Fruit fly (Drosophila melanogaster): ENCODE results near the gene CG10510.

The CG10510 gene

dm6 chr3L:21202029-21202776 lies 7.7 kb downstream of the CG10510 start:
- TF ChIP-seq CG7045 (GFP tag; optimal IDR thresholded peaks at IDR 0.05), result no peak
- TF ChIP-seq toe (GFP tag; optimal IDR thresholded peaks at IDR 0.05), result peak; percentile 39
- no peak for TF ChIP-seq Mnt (GFP tag; optimal IDR thresholded peaks at IDR 0.05)

DNA sequence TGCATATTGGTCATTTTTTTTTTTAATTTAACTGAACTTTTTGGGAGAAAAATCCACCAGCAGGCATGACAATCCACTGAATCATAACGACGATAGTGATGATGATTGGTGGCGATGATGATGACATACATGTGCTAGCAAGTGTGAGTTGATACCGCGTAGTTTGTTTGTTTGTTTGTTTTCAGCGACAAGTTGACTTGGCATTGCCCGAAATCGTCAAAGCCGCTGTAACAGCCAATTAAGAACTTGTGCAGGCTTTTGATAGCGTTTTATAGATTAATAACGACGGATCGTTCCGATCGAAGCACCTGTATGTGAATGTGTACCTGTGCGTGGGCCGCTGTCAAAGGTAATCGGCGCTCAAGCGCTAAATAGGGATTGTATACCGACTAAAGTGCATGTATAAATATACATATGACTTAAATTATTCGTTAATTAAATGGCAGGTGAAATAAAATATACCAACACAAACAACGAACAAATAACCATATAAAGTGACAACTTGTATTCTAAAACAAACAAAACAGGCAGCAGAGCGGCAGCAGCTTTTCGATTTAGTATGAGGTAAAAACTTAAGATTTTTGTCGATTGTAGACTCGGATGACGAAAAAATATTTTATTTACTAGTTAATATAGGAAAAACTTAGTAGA lies 8.5 kb downstream of the CG10510 start:
- peak; percentile 90 for TF ChIP-seq kay (GFP tag; ENCODE audit: borderline replicate concordance)
- no peak for TF ChIP-seq CG14711 (tag; optimal IDR thresholded peaks at IDR 0.05)
- no peak for TF ChIP-seq CG7045 (GFP tag; optimal IDR thresholded peaks at IDR 0.05)
- no peak for TF ChIP-seq Crg-1 (GFP tag; optimal IDR thresholded peaks at IDR 0.05)

DNA sequence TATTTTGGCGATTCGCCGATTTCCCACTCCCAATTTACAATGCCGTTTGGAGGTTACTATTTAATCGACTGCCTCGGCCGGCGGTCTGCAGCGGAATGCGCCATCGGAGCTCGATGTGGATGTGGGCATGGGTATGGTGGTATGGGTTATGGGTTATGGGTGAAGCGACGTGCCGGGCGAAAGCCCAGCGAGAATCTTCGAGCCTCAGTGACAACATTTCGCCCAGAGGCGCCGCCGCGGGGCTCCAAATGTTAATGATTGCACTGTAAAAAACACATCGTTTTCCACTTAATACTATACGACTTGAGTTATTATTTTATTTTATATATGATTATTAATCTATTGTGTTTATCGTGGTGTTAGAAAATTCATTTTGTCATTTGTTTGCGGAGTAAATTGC lies 9.3 kb downstream of the CG10510 start:
- TF ChIP-seq CG12768 (GFP tag; optimal IDR thresholded peaks at IDR 0.05), result peak; percentile 48
- TF ChIP-seq CG14711 (tag; optimal IDR thresholded peaks at IDR 0.05), result no peak
- no peak for TF ChIP-seq cnc (optimal IDR thresholded peaks at IDR 0.05)
- no peak for TF ChIP-seq CG7101 (tag; optimal IDR thresholded peaks at IDR 0.05)
- TF ChIP-seq kay (GFP tag; ENCODE audit: borderline replicate concordance), result peak; percentile 72

- peak; percentile 82 for TF ChIP-seq Crg-1 (GFP tag; optimal IDR thresholded peaks at IDR 0.05)
- TF ChIP-seq CG5204 (GFP tag; optimal IDR thresholded peaks at IDR 0.05), result peak; percentile 59
- TF ChIP-seq kay (GFP tag; ENCODE audit: borderline replicate concordance), result no peak
- no peak for TF ChIP-seq Clk (GFP tag; optimal IDR thresholded peaks at IDR 0.05)
- TF ChIP-seq Mnt (GFP tag; optimal IDR thresholded peaks at IDR 0.05), result peak; percentile 37
- TF ChIP-seq CG12768 (GFP tag; optimal IDR thresholded peaks at IDR 0.05), result peak; percentile 9
- TF ChIP-seq CG14711 (tag; optimal IDR thresholded peaks at IDR 0.05), result peak; percentile 23
- peak; percentile 85 for TF ChIP-seq CG1620 (GFP tag; optimal IDR thresholded peaks at IDR 0.05)
- TF ChIP-seq tj (GFP tag; optimal IDR thresholded peaks at IDR 0.05), result peak; percentile 30
- TF ChIP-seq cnc (optimal IDR thresholded peaks at IDR 0.05), result no peak
- peak; percentile 31 for TF ChIP-seq Hr96 (GFP tag; optimal IDR thresholded peaks at IDR 0.05)
- TF ChIP-seq cic (GFP tag; optimal IDR thresholded peaks at IDR 0.05), result peak; percentile 2
- TF ChIP-seq ovo (GFP tag; optimal IDR thresholded peaks at IDR 0.05), result peak; percentile 53
- TF ChIP-seq CG7101 (tag; optimal IDR thresholded peaks at IDR 0.05), result peak; percentile 47
- TF ChIP-seq toe (GFP tag; optimal IDR thresholded peaks at IDR 0.05), result peak; percentile 56
- TF ChIP-seq bab1 (GFP tag; optimal IDR thresholded peaks at IDR 0.05), result peak; percentile 50
- peak; percentile 9 for TF ChIP-seq CG33017 (tag; optimal IDR thresholded peaks at IDR 0.05)
- TF ChIP-seq CG7045 (GFP tag; optimal IDR thresholded peaks at IDR 0.05), result peak; percentile 14
- peak; percentile 1 for TF ChIP-seq pad (GFP tag; optimal IDR thresholded peaks at IDR 0.05)
- TF ChIP-seq CG11617 (GFP tag; optimal IDR thresholded peaks at IDR 0.05), result peak; percentile 49
Measured at dm6 chr3L:21196563-21196962, 13.3 kb downstream of the CG10510 start, which contains the start of the genes Targ3 and park. Gene Targ3, plus strand, starts transcription at chr3L:21196831. Gene park, minus strand, starts transcription at chr3L:21196853.

dm6 chr3L:21194392-21194925 lies 15.4 kb downstream of the CG10510 start:
- TF ChIP-seq Mnt (GFP tag; optimal IDR thresholded peaks at IDR 0.05), result peak; percentile 33
- no peak for TF ChIP-seq Clk (GFP tag; optimal IDR thresholded peaks at IDR 0.05)
- no peak for TF ChIP-seq CG5204 (GFP tag; optimal IDR thresholded peaks at IDR 0.05)
- TF ChIP-seq CG14711 (tag; optimal IDR thresholded peaks at IDR 0.05), result no peak
- peak; percentile 9 for TF ChIP-seq cic (GFP tag; optimal IDR thresholded peaks at IDR 0.05)
- TF ChIP-seq CG7045 (GFP tag; optimal IDR thresholded peaks at IDR 0.05), result no peak
- TF ChIP-seq kay (GFP tag; ENCODE audit: borderline replicate concordance), result no peak
- TF ChIP-seq CG1620 (GFP tag; optimal IDR thresholded peaks at IDR 0.05), result no peak
- TF ChIP-seq cnc (optimal IDR thresholded peaks at IDR 0.05), result no peak
- TF ChIP-seq CG11617 (GFP tag; optimal IDR thresholded peaks at IDR 0.05), result no peak
- TF ChIP-seq tj (GFP tag; optimal IDR thresholded peaks at IDR 0.05), result no peak

DNA sequence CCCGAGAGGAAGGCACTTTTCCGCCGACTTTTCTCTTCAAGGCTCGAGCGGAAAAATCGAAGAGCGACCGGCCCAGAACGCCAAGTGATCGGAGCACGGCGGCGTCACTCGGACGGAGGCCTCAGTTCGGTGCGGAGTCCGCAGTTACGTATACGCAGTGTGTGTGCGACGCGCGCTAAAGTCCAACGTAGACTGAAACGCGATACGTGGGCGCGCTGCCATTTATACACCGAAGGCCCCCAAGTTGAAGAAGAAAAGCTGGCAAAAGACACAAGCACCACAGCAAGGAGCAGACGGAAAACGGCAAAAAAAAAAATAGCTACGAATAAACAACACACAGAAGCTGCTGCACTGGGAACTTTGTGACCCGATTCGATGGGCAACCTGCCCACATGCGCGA lies 16.7 kb downstream of the CG10510 start, which contains the start of gene CG42337:
Gene CG42337, minus strand, starts transcription at position 194 of the 400 bp plus-strand sequence.
- no peak for TF ChIP-seq CG14711 (tag; optimal IDR thresholded peaks at IDR 0.05)
- no peak for TF ChIP-seq cnc (optimal IDR thresholded peaks at IDR 0.05)
- no peak for TF ChIP-seq tj (GFP tag; optimal IDR thresholded peaks at IDR 0.05)
- TF ChIP-seq toe (GFP tag; optimal IDR thresholded peaks at IDR 0.05), result peak; percentile 55
- peak; percentile 55 for TF ChIP-seq cic (GFP tag; optimal IDR thresholded peaks at IDR 0.05)
- peak; percentile 53 for TF ChIP-seq CG5204 (GFP tag; optimal IDR thresholded peaks at IDR 0.05)
- peak; percentile 42 for TF ChIP-seq CG12768 (GFP tag; optimal IDR thresholded peaks at IDR 0.05)
- TF ChIP-seq Hr96 (GFP tag; optimal IDR thresholded peaks at IDR 0.05), result peak; percentile 60
- TF ChIP-seq Mnt (GFP tag; optimal IDR thresholded peaks at IDR 0.05), result peak; percentile 43
- no peak for TF ChIP-seq Clk (GFP tag; optimal IDR thresholded peaks at IDR 0.05)
- TF ChIP-seq ovo (GFP tag; optimal IDR thresholded peaks at IDR 0.05), result no peak
